Worm (Caenorhabditis elegans) whole organism, L4 larva: ENCODE data around the gene ZK688.5.

Source experiments
- D1046.2 ChIP-seq: fragments of 200-800 bp; sonication (Bioruptor generic); IDR thresholded peaks from 2 replicates; pipeline ENCODE4 v1.3.6; 2022; ENCODE audit warnings: missing genetic modification characterization, missing compliant biosample characterization
- F10B5.3 ChIP-seq: sonication (generic microtip); optimal IDR thresholded peaks from 2 replicates; lab custom pipeline; 2016; ENCODE audit warnings: mild to moderate bottlenecking, missing genetic modification characterization, missing compliant biosample characterization
- F26F4.8 ChIP-seq: fragments of 200-800 bp; sonication (Bioruptor generic); conservative IDR thresholded peaks from 2 replicates; pipeline ENCODE4 v1.3.6; 2022; ENCODE audit warnings: missing genetic modification characterization, missing compliant biosample characterization
- F37D6.2 ChIP-seq: sonication (generic microtip); optimal IDR thresholded peaks from 2 replicates; lab custom pipeline; 2016; ENCODE audit warnings: mild to moderate bottlenecking, missing genetic modification characterization, missing compliant biosample characterization
- F44E2.7 ChIP-seq: fragments of 200-800 bp; sonication (Bioruptor generic); IDR thresholded peaks from 2 replicates; pipeline ENCODE4 v2.1.2; 2022; ENCODE audit warnings: missing genetic modification characterization, missing compliant biosample characterization
- T20F7.1 ChIP-seq: fragments of 200-800 bp; sonication (Bioruptor generic); optimal IDR thresholded peaks from 2 replicates; lab custom pipeline; 2018; ENCODE audit warnings: mild to moderate bottlenecking, missing genetic modification characterization, missing compliant biosample characterization
- Y105C5A.15 ChIP-seq: fragments of 200-800 bp; sonication (Bioruptor generic); IDR thresholded peaks from 2 replicates; pipeline ENCODE4 v1.3.6; 2022; ENCODE audit warnings: missing genetic modification characterization, missing compliant biosample characterization
- Y5F2A.4 ChIP-seq: fragments of 200-800 bp; sonication (Bioruptor generic); optimal IDR thresholded peaks from 2 replicates; lab custom pipeline; 2018; ENCODE audit warnings: mild to moderate bottlenecking, missing genetic modification characterization, missing compliant biosample characterization
- Y75B8A.6 ChIP-seq: fragments of 200-800 bp; sonication (Bioruptor generic); IDR thresholded peaks from 2 replicates; pipeline ENCODE4 v1.3.6; 2022; ENCODE audit warnings: missing genetic modification reagents, missing genetic modification characterization, missing compliant biosample characterization
- ZK337.2 ChIP-seq: fragments of 200-800 bp; sonication (Bioruptor generic); IDR thresholded peaks from 2 replicates; pipeline ENCODE4 v1.3.6; 2022; ENCODE audit warnings: missing genetic modification reagents, missing genetic modification characterization, missing compliant biosample characterization
- aly-2 ChIP-seq: sonication (generic microtip); optimal IDR thresholded peaks from 2 replicates; lab custom pipeline; 2018; ENCODE audit warnings: missing biosample characterization, missing genetic modification characterization
- attf-4 ChIP-seq: sonication (generic microtip); optimal IDR thresholded peaks from 3 replicates; lab custom pipeline; 2017; ENCODE audit warnings: missing biosample characterization, missing genetic modification characterization
- ceh-20 ChIP-seq: fragments of 200-800 bp; sonication (Bioruptor generic); IDR thresholded peaks from 2 replicates; pipeline ENCODE4 v1.3.6; 2022; ENCODE audit warnings: missing genetic modification reagents, missing genetic modification characterization, missing compliant biosample characterization
- ceh-32 ChIP-seq: sonication (generic microtip); optimal IDR thresholded peaks from 2 replicates; lab custom pipeline; 2016; ENCODE audit warnings: mild to moderate bottlenecking, missing genetic modification characterization, missing compliant biosample characterization; ENCODE audit not compliant: poor library complexity
- cey-2 ChIP-seq: sonication (generic microtip); optimal IDR thresholded peaks from 3 replicates; lab custom pipeline; 2017; ENCODE audit warnings: missing genetic modification characterization, mild to moderate bottlenecking, missing compliant biosample characterization, antibody characterized with exemption, borderline replicate concordance; ENCODE audit not compliant: insufficient read depth
- ctbp-1 ChIP-seq: fragments of 200-800 bp; sonication (Bioruptor generic); IDR thresholded peaks from 2 replicates; pipeline ENCODE4 v1.3.6; 2022; ENCODE audit warnings: missing genetic modification reagents, missing genetic modification characterization, missing compliant biosample characterization
- daf-19 ChIP-seq: fragments of 200-800 bp; sonication (Bioruptor generic); conservative IDR thresholded peaks from 2 replicates; pipeline ENCODE4 v1.3.6; 2022; ENCODE audit warnings: missing genetic modification characterization, missing compliant biosample characterization
- daf-8 ChIP-seq: fragments of 200-800 bp; sonication (Bioruptor generic); IDR thresholded peaks from 2 replicates; pipeline ENCODE4 v1.3.6; 2022; ENCODE audit warnings: missing genetic modification characterization, missing compliant biosample characterization
- dmd-6 ChIP-seq: fragments of 200-800 bp; sonication (Bioruptor generic); IDR thresholded peaks from 2 replicates; pipeline ENCODE4 v1.3.6; 2022; ENCODE audit warnings: missing genetic modification reagents, missing genetic modification characterization, missing compliant biosample characterization
- dve-1 ChIP-seq: sonication (generic microtip); optimal IDR thresholded peaks from 2 replicates; lab custom pipeline; 2017; ENCODE audit warnings: antibody characterized with exemption, mild to moderate bottlenecking, missing genetic modification characterization, missing compliant biosample characterization; ENCODE audit not compliant: insufficient read depth
- egl-27 ChIP-seq: sonication (generic microtip); optimal IDR thresholded peaks from 3 replicates; lab custom pipeline; 2017; ENCODE audit warnings: missing biosample characterization, missing genetic modification reagents, missing genetic modification characterization
- fos-1 ChIP-seq: fragments of 150-350 bp; optimal IDR thresholded peaks from 2 replicates; lab custom pipeline; 2014; ENCODE audit warnings: missing biosample characterization, missing genetic modification characterization
- gei-8 ChIP-seq: fragments of 200-800 bp; sonication (Bioruptor generic); optimal IDR thresholded peaks from 2 replicates; lab custom pipeline; 2018; ENCODE audit warnings: mild to moderate bottlenecking, missing genetic modification characterization, missing compliant biosample characterization
- hif-1 ChIP-seq, 2 experiments: sonication (generic microtip); optimal IDR thresholded peaks; 2 replicates each; lab custom pipeline; 2016 to 2017; ENCODE audit warnings: missing compliant biosample characterization in 2 of 2, missing genetic modification characterization in 2 of 2, missing genetic modification reagents in 2 of 2, missing genotype in 2 of 2, mild to moderate bottlenecking in 1 of 2
- hlh-11 ChIP-seq: fragments of 200-800 bp; sonication (Bioruptor generic); optimal IDR thresholded peaks from 2 replicates; lab custom pipeline; 2018; ENCODE audit warnings: mild to moderate bottlenecking, missing genetic modification characterization, missing compliant biosample characterization
- hlh-30 ChIP-seq: sonication (generic microtip); optimal IDR thresholded peaks from 2 replicates; lab custom pipeline; 2017; ENCODE audit warnings: antibody characterized with exemption, mild to moderate bottlenecking, missing genetic modification characterization, missing compliant biosample characterization; ENCODE audit not compliant: insufficient read depth
- hmg-1.1 ChIP-seq: fragments of 200-800 bp; sonication (Bioruptor generic); IDR thresholded peaks from 2 replicates; pipeline ENCODE4 v1.3.6; 2022; ENCODE audit warnings: missing genetic modification reagents, missing genetic modification characterization, missing compliant biosample characterization
- lin-1 ChIP-seq: fragments of 200-800 bp; sonication (Bioruptor generic); IDR thresholded peaks from 2 replicates; pipeline ENCODE4 v1.3.6; 2022; ENCODE audit warnings: missing genetic modification reagents, missing genetic modification characterization, missing compliant biosample characterization
- lin-13 ChIP-seq: fragments of 150-350 bp; optimal IDR thresholded peaks from 2 replicates; lab custom pipeline; 2014; ENCODE audit warnings: missing biosample characterization, missing genetic modification reagents, missing genetic modification characterization
- lin-15B ChIP-seq: fragments of 150-350 bp; sonication (generic microtip); optimal IDR thresholded peaks from 3 replicates; lab custom pipeline; 2014; ENCODE audit warnings: missing biosample characterization, missing genetic modification characterization
- lin-29 ChIP-seq: fragments of 200-800 bp; sonication (Bioruptor generic); IDR thresholded peaks from 2 replicates; pipeline ENCODE4 v1.3.6; 2022; ENCODE audit warnings: missing genetic modification reagents, missing genetic modification characterization, missing compliant biosample characterization
- lin-39 ChIP-seq: fragments of 150-350 bp; optimal IDR thresholded peaks from 2 replicates; lab custom pipeline; 2014; ENCODE audit warnings: missing biosample characterization, missing genetic modification reagents, missing genetic modification characterization
- madf-5 ChIP-seq, 2 experiments: fragments of 200-800 bp; sonication (Bioruptor generic); IDR thresholded peaks; 2 replicates each; pipeline ENCODE4 v1.3.6; 2022; ENCODE audit warnings: missing compliant biosample characterization in 2 of 2, missing genetic modification characterization in 2 of 2
- madf-9 ChIP-seq: fragments of 200-800 bp; sonication (Bioruptor generic); conservative IDR thresholded peaks from 2 replicates; pipeline ENCODE4 v1.3.6; 2022; ENCODE audit warnings: missing genetic modification reagents, missing genetic modification characterization, missing compliant biosample characterization
- mdl-1 ChIP-seq, 2 experiments: fragments of 150-350 bp in 1 of 2; sonication (generic microtip) in 1 of 2; optimal IDR thresholded peaks; 2 replicates each; lab custom pipeline; 2014 to 2017; ENCODE audit warnings: missing biosample characterization in 2 of 2, missing genetic modification characterization in 2 of 2
- mdt-29 ChIP-seq: fragments of 200-800 bp; sonication (Bioruptor generic); IDR thresholded peaks from 2 replicates; pipeline ENCODE4 v1.3.6; 2022; ENCODE audit warnings: missing genetic modification reagents, missing genetic modification characterization, missing compliant biosample characterization
- nhr-10 ChIP-seq: fragments of 150-350 bp; optimal IDR thresholded peaks from 2 replicates; lab custom pipeline; 2014; ENCODE audit warnings: missing biosample characterization, missing genetic modification characterization
- nhr-102 ChIP-seq: sonication (generic microtip); optimal IDR thresholded peaks from 2 replicates; lab custom pipeline; 2016; ENCODE audit warnings: mild to moderate bottlenecking, missing genetic modification characterization, moderate library complexity, missing compliant biosample characterization
- nhr-41 ChIP-seq: fragments of 200-800 bp; sonication (Bioruptor generic); IDR thresholded peaks from 2 replicates; pipeline ENCODE4 v1.3.6; 2022; ENCODE audit warnings: missing genetic modification reagents, missing genetic modification characterization, missing compliant biosample characterization
- nhr-42 ChIP-seq: fragments of 200-800 bp; sonication (Bioruptor generic); IDR thresholded peaks from 2 replicates; pipeline ENCODE4 v1.3.6; 2022; ENCODE audit warnings: missing genetic modification characterization, missing compliant biosample characterization
- nhr-6 ChIP-seq: fragments of 150-350 bp; optimal IDR thresholded peaks from 2 replicates; lab custom pipeline; 2014; ENCODE audit warnings: missing biosample characterization, missing genetic modification characterization
- pha-4 ChIP-seq, 2 experiments: fragments of 150-350 bp in 1 of 2; fragments of 200-800 bp in 1 of 2; sonication (Bioruptor generic) in 1 of 2; IDR thresholded peaks in 1 of 2; optimal IDR thresholded peaks in 1 of 2; 2 replicates each; pipeline versions ENCODE4 v1.3.6 to Lab custom; 2014 to 2022; ENCODE audit warnings: missing genetic modification characterization in 2 of 2, missing genetic modification reagents in 2 of 2, missing biosample characterization in 1 of 2, missing compliant biosample characterization in 1 of 2
- pqm-1 ChIP-seq: sonication (generic microtip); optimal IDR thresholded peaks from 2 replicates; lab custom pipeline; 2017; ENCODE audit warnings: missing biosample characterization, missing genetic modification characterization
- saeg-2 ChIP-seq: fragments of 200-800 bp; sonication (Bioruptor generic); IDR thresholded peaks from 2 replicates; pipeline ENCODE4 v1.3.6; 2022; ENCODE audit warnings: missing genetic modification reagents, missing genetic modification characterization, missing compliant biosample characterization
- spr-1 ChIP-seq: sonication (generic microtip); optimal IDR thresholded peaks from 2 replicates; lab custom pipeline; 2016; ENCODE audit warnings: mild to moderate bottlenecking, missing genetic modification characterization, missing compliant biosample characterization
- spr-3 ChIP-seq: fragments of 200-800 bp; sonication (Bioruptor generic); optimal IDR thresholded peaks from 2 replicates; lab custom pipeline; 2018; ENCODE audit warnings: mild to moderate bottlenecking, missing genetic modification characterization, missing compliant biosample characterization
- tag-97 ChIP-seq: fragments of 200-800 bp; sonication (Bioruptor generic); IDR thresholded peaks from 2 replicates; pipeline ENCODE4 v1.3.6; 2022; ENCODE audit warnings: missing genetic modification characterization, missing compliant biosample characterization
- tra-1 ChIP-seq: fragments of 200-800 bp; sonication (Bioruptor generic); IDR thresholded peaks from 2 replicates; pipeline ENCODE4 v1.3.6; 2022; ENCODE audit warnings: missing genetic modification reagents, missing genetic modification characterization, missing compliant biosample characterization
- zip-11 ChIP-seq: fragments of 200-800 bp; sonication (Bioruptor generic); IDR thresholded peaks from 2 replicates; pipeline ENCODE4 v1.3.6; 2022; ENCODE audit warnings: missing genetic modification characterization, missing compliant biosample characterization
- ztf-11 ChIP-seq: fragments of 150-350 bp; optimal IDR thresholded peaks from 2 replicates; lab custom pipeline; 2014; ENCODE audit warnings: missing biosample characterization, missing genetic modification characterization
- ztf-7 ChIP-seq: fragments of 150-350 bp; optimal IDR thresholded peaks from 2 replicates; lab custom pipeline; 2014; ENCODE audit warnings: missing biosample characterization, missing genetic modification characterization

The ZK688.5 gene

ce11 chrIII:7911621-7912020, 20.2 kb upstream of the ZK688.5 start, which contains the start of gene ZK688.7 (continued):
- TF ChIP-seq ceh-32 (tag; lab: Kevin White, UChicago): no peak
- peak; percentile 56 for TF ChIP-seq hlh-11
- no peak for TF ChIP-seq Y5F2A.4 (GFP tag; lab: Kevin White, UChicago)
- TF ChIP-seq F26F4.8 (GFP tag; lab: Robert Waterston, UW): no peak
- no peak for TF ChIP-seq madf-5 (GFP tag; IDR thresholded peaks at IDR 0.05; lab: Robert Waterston, UW)
- TF ChIP-seq tag-97: no peak
- no peak for TF ChIP-seq nhr-6
- no peak for TF ChIP-seq spr-1 (tag; lab: Kevin White, UChicago)
- no peak for TF ChIP-seq pha-4 (GFP tag; IDR thresholded peaks at IDR 0.05; lab: Robert Waterston, UW)
- TF ChIP-seq pha-4 (tag; optimal IDR thresholded peaks at IDR 0.05; lab: Kevin White, UChicago): no peak
- TF ChIP-seq lin-39: no peak
- no peak for TF ChIP-seq cey-2 (tag; lab: Kevin White, UChicago)
- TF ChIP-seq Y75B8A.6 (GFP tag; lab: Robert Waterston, UW): no peak
- TF ChIP-seq spr-3 (GFP tag; lab: Kevin White, UChicago): no peak
- no peak for TF ChIP-seq ztf-11 (tag; lab: Kevin White, UChicago)
- TF ChIP-seq F10B5.3 (tag; lab: Kevin White, UChicago): no peak
- no peak for TF ChIP-seq lin-13 (GFP tag; lab: Kevin White, UChicago)
- TF ChIP-seq hmg-1.1 (GFP tag; lab: Robert Waterston, UW): no peak
- no peak for TF ChIP-seq ceh-20
- no peak for TF ChIP-seq Y105C5A.15
- peak; percentile 60 for TF ChIP-seq dve-1 (tag; lab: Kevin White, UChicago)
- TF ChIP-seq mdl-1 (tag; optimal IDR thresholded peaks at IDR 0.05; lab: Kevin White, UChicago): peak in 1 of 2 experiments; percentile 47
- TF ChIP-seq lin-1 (GFP tag; lab: Robert Waterston, UW): no peak
- TF ChIP-seq ctbp-1 (GFP tag; lab: Robert Waterston, UW): no peak
- no peak for TF ChIP-seq gei-8
- TF ChIP-seq F44E2.7 (GFP tag; lab: Robert Waterston, UW): no peak
- no peak for TF ChIP-seq ztf-7
- TF ChIP-seq saeg-2 (GFP tag; lab: Robert Waterston, UW): no peak
- no peak for TF ChIP-seq attf-4 (tag; lab: Kevin White, UChicago)
- no peak for TF ChIP-seq pqm-1
- TF ChIP-seq T20F7.1 (GFP tag; lab: Kevin White, UChicago): peak; percentile 2
- no peak for TF ChIP-seq F37D6.2 (tag; lab: Kevin White, UChicago)
- TF ChIP-seq aly-2 (tag; lab: Kevin White, UChicago): no peak
- no peak for TF ChIP-seq nhr-102 (tag; lab: Kevin White, UChicago)
- no peak for TF ChIP-seq daf-19 (GFP tag; lab: Robert Waterston, UW)
- no peak for TF ChIP-seq lin-15B (tag; lab: Kevin White, UChicago)
- TF ChIP-seq ZK337.2 (GFP tag; lab: Robert Waterston, UW): no peak
- TF ChIP-seq daf-8 (GFP tag; lab: Robert Waterston, UW): no peak
- no peak for TF ChIP-seq mdt-29 (GFP tag; lab: Robert Waterston, UW)
- no peak for TF ChIP-seq lin-29 (GFP tag; lab: Robert Waterston, UW)
- TF ChIP-seq nhr-42: no peak
- TF ChIP-seq madf-9 (GFP tag; lab: Robert Waterston, UW): no peak
- TF ChIP-seq nhr-41: no peak
- TF ChIP-seq dmd-6 (GFP tag; lab: Robert Waterston, UW): no peak
- TF ChIP-seq zip-11 (GFP tag; lab: Robert Waterston, UW): no peak
- no peak for TF ChIP-seq nhr-10 (tag; lab: Kevin White, UChicago)
- TF ChIP-seq fos-1 (tag; lab: Kevin White, UChicago): no peak
- TF ChIP-seq D1046.2 (GFP tag; lab: Robert Waterston, UW): no peak
- no peak for TF ChIP-seq hif-1 (tag; optimal IDR thresholded peaks at IDR 0.05; lab: Kevin White, UChicago)
- TF ChIP-seq tra-1 (GFP tag; lab: Robert Waterston, UW): no peak
- TF ChIP-seq egl-27 (tag; lab: Kevin White, UChicago): no peak
- TF ChIP-seq hlh-30 (tag; lab: Kevin White, UChicago): peak; percentile 86
